Fruit fly (Drosophila melanogaster) whole organism, embryonic: ENCODE measurements around the gene CG14142.
A peak's percentile ranks its signal among the peaks of the same experiment; 100 is the strongest.

Source experiments
- ATbp ChIP-seq: fragments of 200-800 bp; sonication (Bioruptor generic); optimal IDR thresholded peaks from 2 replicates; lab custom pipeline; 2017; ENCODE audit warnings: missing biosample characterization, mild to moderate bottlenecking, missing genetic modification characterization, missing genetic modification reagents
- Antp ChIP-seq: fragments of 200-800 bp; sonication (Bioruptor generic); optimal IDR thresholded peaks from 3 replicates; lab custom pipeline; 2016; ENCODE audit warnings: missing biosample characterization, missing genetic modification characterization
- BEAF-32 ChIP-seq: fragments of 200-800 bp; sonication (Bioruptor generic); optimal IDR thresholded peaks from 3 replicates; lab custom pipeline; 2017; ENCODE audit warnings: missing biosample characterization, missing genetic modification characterization, mild to moderate bottlenecking, moderate library complexity, missing genetic modification reagents
- Blimp-1 ChIP-seq: fragments of 200-800 bp; sonication (Bioruptor generic); optimal IDR thresholded peaks from 3 replicates; lab custom pipeline; 2018; ENCODE audit warnings: missing biosample characterization, missing genetic modification characterization, mild to moderate bottlenecking, moderate library complexity, missing genetic modification reagents
- CG10366 ChIP-seq: fragments of 200-800 bp; sonication (Bioruptor generic); IDR thresholded peaks from 2 replicates; pipeline ENCODE4 v1.3.6; 2022; ENCODE audit warnings: missing biosample characterization, missing genetic modification characterization
- CG11504 ChIP-seq: fragments of 200-800 bp; sonication (Bioruptor generic); optimal IDR thresholded peaks from 3 replicates; lab custom pipeline; 2019; ENCODE audit warnings: missing biosample characterization, mild to moderate bottlenecking, missing genetic modification characterization, moderate library complexity
- CG12391 ChIP-seq: fragments of 200-800 bp; sonication (Bioruptor generic); optimal IDR thresholded peaks from 3 replicates; lab custom pipeline; 2018; ENCODE audit warnings: missing biosample characterization, mild to moderate bottlenecking, missing genetic modification characterization, moderate library complexity
- CG13624 ChIP-seq: fragments of 200-800 bp; sonication (Bioruptor generic); optimal IDR thresholded peaks from 2 replicates; lab custom pipeline; 2016; ENCODE audit warnings: missing biosample characterization, missing genetic modification characterization
- CG13894 ChIP-seq: fragments of 200-800 bp; sonication (Bioruptor generic); optimal IDR thresholded peaks from 3 replicates; lab custom pipeline; 2018; ENCODE audit warnings: missing biosample characterization, mild to moderate bottlenecking, missing genetic modification characterization, moderate library complexity
- CG15073 ChIP-seq: fragments of 200-800 bp; sonication (Bioruptor generic); optimal IDR thresholded peaks from 2 replicates; lab custom pipeline; 2016; ENCODE audit warnings: missing biosample characterization, missing genetic modification characterization
- CG18262 ChIP-seq: fragments of 200-800 bp; optimal IDR thresholded peaks from 3 replicates; lab custom pipeline; 2019; ENCODE audit warnings: missing biosample characterization, mild to moderate bottlenecking, missing genetic modification characterization, moderate library complexity
- CG2120 ChIP-seq: fragments of 200-800 bp; sonication (Bioruptor generic); optimal IDR thresholded peaks from 3 replicates; lab custom pipeline; 2016; ENCODE audit warnings: missing biosample characterization, missing genetic modification characterization
- CG2202 ChIP-seq: fragments of 200-800 bp; sonication (Bioruptor generic); optimal IDR thresholded peaks from 2 replicates; lab custom pipeline; 2018; ENCODE audit warnings: missing biosample characterization, mild to moderate bottlenecking, missing genetic modification characterization
- CG32767 ChIP-seq: fragments of 200-800 bp; sonication (Bioruptor generic); IDR thresholded peaks from 2 replicates; pipeline ENCODE4 v1.3.6; 2022; ENCODE audit warnings: missing biosample characterization, missing genetic modification characterization
- CG42726 ChIP-seq: fragments of 200-800 bp; sonication (Bioruptor generic); IDR thresholded peaks from 2 replicates; pipeline ENCODE4 v1.3.6; 2022; ENCODE audit warnings: missing biosample characterization, missing genetic modification characterization; ENCODE audit not compliant: partially characterized antibody
- CG6683 ChIP-seq: fragments of 200-800 bp; sonication (Bioruptor generic); optimal IDR thresholded peaks from 2 replicates; lab custom pipeline; 2017; ENCODE audit warnings: missing biosample characterization, mild to moderate bottlenecking, missing genetic modification characterization, missing genetic modification reagents
- CG7357 ChIP-seq: fragments of 200-800 bp; sonication (Bioruptor generic); IDR thresholded peaks from 3 replicates; pipeline ENCODE4 v1.3.6; 2022; ENCODE audit warnings: missing biosample characterization, missing genetic modification characterization
- CG8281 ChIP-seq: fragments of 200-800 bp; sonication (Bioruptor generic); optimal IDR thresholded peaks from 2 replicates; lab custom pipeline; 2018; ENCODE audit warnings: missing biosample characterization, mild to moderate bottlenecking, missing genetic modification characterization, moderate library complexity
- Camta ChIP-seq: fragments of 200-800 bp; sonication (Bioruptor generic); optimal IDR thresholded peaks from 2 replicates; lab custom pipeline; 2016; ENCODE audit warnings: missing biosample characterization, missing genetic modification characterization
- Dfd ChIP-seq, 2 experiments: fragments of >200 bp; optimal IDR thresholded peaks; 2 replicates each; lab custom pipeline; 2017; ENCODE audit warnings: missing biosample characterization in 2 of 2, missing genetic modification characterization in 2 of 2
- Doc3 ChIP-seq: fragments of 200-800 bp; sonication (Bioruptor generic); IDR thresholded peaks from 3 replicates; pipeline ENCODE4 v1.3.6; 2022; ENCODE audit warnings: missing biosample characterization, missing genetic modification characterization; ENCODE audit not compliant: partially characterized antibody
- Elba2 ChIP-seq: fragments of 200-800 bp; sonication (Bioruptor generic); optimal IDR thresholded peaks from 3 replicates; lab custom pipeline; 2016; ENCODE audit warnings: missing biosample characterization, missing genetic modification characterization
- H2.0 ChIP-seq: fragments of 200-800 bp; sonication (Bioruptor generic); IDR thresholded peaks from 2 replicates; pipeline ENCODE4 v1.3.6; 2022; ENCODE audit warnings: missing biosample characterization, missing genetic modification characterization
- HLH3B ChIP-seq: fragments of 200-800 bp; sonication (Bioruptor generic); IDR thresholded peaks from 2 replicates; pipeline ENCODE4 v1.3.6; 2022; ENCODE audit warnings: missing biosample characterization, missing genetic modification characterization
- HLH54F ChIP-seq: fragments of 200-800 bp; sonication (Bioruptor generic); optimal IDR thresholded peaks from 3 replicates; lab custom pipeline; 2016; ENCODE audit warnings: missing biosample characterization, missing genetic modification characterization
- Hsf ChIP-seq: fragments of 200-800 bp; sonication (Bioruptor generic); optimal IDR thresholded peaks from 3 replicates; lab custom pipeline; 2016; ENCODE audit warnings: missing biosample characterization, missing genetic modification characterization
- Lim3 ChIP-seq: fragments of 200-800 bp; sonication (Bioruptor generic); IDR thresholded peaks from 2 replicates; pipeline ENCODE4 v1.3.6; 2022; ENCODE audit warnings: missing biosample characterization, missing genetic modification characterization
- Med ChIP-seq: fragments of 200-800 bp; sonication (Bioruptor generic); peaks from one replicate; lab custom pipeline; 2016; ENCODE audit warnings: missing biosample characterization, missing genetic modification characterization, mild to moderate bottlenecking, inconsistent platforms, moderate library complexity
- NK7.1 ChIP-seq: fragments of 200-800 bp; sonication (Bioruptor generic); optimal IDR thresholded peaks from 3 replicates; lab custom pipeline; 2016; ENCODE audit warnings: missing biosample characterization, missing genetic modification characterization
- Rfx ChIP-seq: fragments of 200-800 bp; sonication (Bioruptor generic); IDR thresholded peaks from 2 replicates; pipeline ENCODE4 v1.3.6; 2022; ENCODE audit warnings: missing biosample characterization, missing genetic modification characterization
- Side ChIP-seq: fragments of 200-800 bp; sonication (Bioruptor generic); optimal IDR thresholded peaks from 2 replicates; lab custom pipeline; 2016; ENCODE audit warnings: missing biosample characterization, missing genetic modification characterization
- Sox100B ChIP-seq: fragments of 200-800 bp; sonication (Bioruptor generic); optimal IDR thresholded peaks from 3 replicates; lab custom pipeline; 2018; ENCODE audit warnings: missing biosample characterization, mild to moderate bottlenecking, missing genetic modification characterization
- Xbp1 ChIP-seq: fragments of 200-800 bp; sonication (Bioruptor generic); optimal IDR thresholded peaks from 3 replicates; lab custom pipeline; 2016; ENCODE audit warnings: missing biosample characterization, mild to moderate bottlenecking, missing genetic modification characterization
- ara ChIP-seq: fragments of 200-800 bp; sonication (Bioruptor generic); IDR thresholded peaks from 2 replicates; pipeline ENCODE4 v1.3.6; 2022; ENCODE audit warnings: missing biosample characterization, missing genetic modification characterization
- croc ChIP-seq: fragments of 200-800 bp; sonication (Bioruptor generic); conservative IDR thresholded peaks from 3 replicates; pipeline ENCODE4 v1.3.6; 2022; ENCODE audit warnings: missing biosample characterization, missing genetic modification characterization
- cwo ChIP-seq: fragments of 200-800 bp; sonication (Bioruptor generic); optimal IDR thresholded peaks from 3 replicates; lab custom pipeline; 2017; ENCODE audit warnings: missing biosample characterization, missing genetic modification characterization, mild to moderate bottlenecking, moderate library complexity, missing genetic modification reagents
- dan ChIP-seq: fragments of 200-800 bp; sonication (Bioruptor generic); IDR thresholded peaks from 2 replicates; pipeline ENCODE4 v1.3.6; 2022; ENCODE audit warnings: missing biosample characterization, missing genetic modification characterization
- fd64A ChIP-seq: fragments of 200-800 bp; sonication (Bioruptor generic); optimal IDR thresholded peaks from 3 replicates; lab custom pipeline; 2018; ENCODE audit warnings: missing biosample characterization, mild to moderate bottlenecking, missing genetic modification characterization
- ftz-f1 ChIP-seq: fragments of 200-800 bp; sonication (Bioruptor generic); optimal IDR thresholded peaks from 2 replicates; lab custom pipeline; 2016; ENCODE audit warnings: missing biosample characterization, missing genetic modification characterization
- her ChIP-seq: fragments of 200-800 bp; sonication (Bioruptor generic); optimal IDR thresholded peaks from 2 replicates; lab custom pipeline; 2016; ENCODE audit warnings: missing biosample characterization, missing genetic modification characterization
- jumu ChIP-seq: fragments of 200-800 bp; sonication (Bioruptor generic); optimal IDR thresholded peaks from 3 replicates; lab custom pipeline; 2016; ENCODE audit warnings: missing biosample characterization, missing genetic modification characterization
- kay ChIP-seq: fragments of 200-800 bp; sonication (Bioruptor generic); optimal IDR thresholded peaks from 2 replicates; lab custom pipeline; 2016; ENCODE audit warnings: missing biosample characterization, missing genetic modification characterization
- mirr ChIP-seq: fragments of 200-800 bp; sonication (Bioruptor generic); optimal IDR thresholded peaks from 3 replicates; lab custom pipeline; 2018; ENCODE audit warnings: missing biosample characterization, mild to moderate bottlenecking, missing genetic modification characterization
- nmo ChIP-seq: fragments of 200-800 bp; sonication (Bioruptor generic); optimal IDR thresholded peaks from 2 replicates; lab custom pipeline; 2018; ENCODE audit warnings: missing biosample characterization, mild to moderate bottlenecking, missing genetic modification characterization, moderate library complexity
- odd ChIP-seq: fragments of 200-800 bp; sonication (Bioruptor generic); optimal IDR thresholded peaks from 2 replicates; lab custom pipeline; 2017; ENCODE audit warnings: missing biosample characterization, mild to moderate bottlenecking, missing genetic modification characterization
- org-1 ChIP-seq: fragments of 200-800 bp; sonication (Bioruptor generic); optimal IDR thresholded peaks from 2 replicates; lab custom pipeline; 2017; ENCODE audit warnings: missing biosample characterization, missing genetic modification characterization
- pfk ChIP-seq: fragments of 200-800 bp; sonication (Bioruptor generic); optimal IDR thresholded peaks from 2 replicates; lab custom pipeline; 2018; ENCODE audit warnings: missing biosample characterization, mild to moderate bottlenecking, missing genetic modification characterization, moderate library complexity
- prd ChIP-seq, 3 experiments: fragments of >200 bp in 2 of 3; fragments of 200-800 bp in 1 of 3; sonication (Bioruptor generic) in 1 of 3; optimal IDR thresholded peaks in 2 of 3; IDR thresholded peaks in 1 of 3; 2 replicates in 2 of 3; 3 replicates in 1 of 3; pipeline versions ENCODE4 v1.3.6 to Lab custom; 2017 to 2022; ENCODE audit warnings: missing biosample characterization in 1 of 3, missing genetic modification characterization in 1 of 3
- tap ChIP-seq: fragments of 200-800 bp; optimal IDR thresholded peaks from 3 replicates; lab custom pipeline; 2019; ENCODE audit warnings: missing biosample characterization, mild to moderate bottlenecking, missing genetic modification characterization, moderate library complexity
- wdn ChIP-seq: fragments of 200-800 bp; sonication (Bioruptor generic); IDR thresholded peaks from 2 replicates; pipeline ENCODE4 v1.3.6; 2022; ENCODE audit warnings: missing biosample characterization, missing genetic modification characterization
- zen ChIP-seq: fragments of 200-800 bp; sonication (Bioruptor generic); optimal IDR thresholded peaks from 3 replicates; lab custom pipeline; 2018; ENCODE audit warnings: missing biosample characterization, mild to moderate bottlenecking, missing genetic modification characterization, moderate library complexity

Gene CG14142

DNA sequence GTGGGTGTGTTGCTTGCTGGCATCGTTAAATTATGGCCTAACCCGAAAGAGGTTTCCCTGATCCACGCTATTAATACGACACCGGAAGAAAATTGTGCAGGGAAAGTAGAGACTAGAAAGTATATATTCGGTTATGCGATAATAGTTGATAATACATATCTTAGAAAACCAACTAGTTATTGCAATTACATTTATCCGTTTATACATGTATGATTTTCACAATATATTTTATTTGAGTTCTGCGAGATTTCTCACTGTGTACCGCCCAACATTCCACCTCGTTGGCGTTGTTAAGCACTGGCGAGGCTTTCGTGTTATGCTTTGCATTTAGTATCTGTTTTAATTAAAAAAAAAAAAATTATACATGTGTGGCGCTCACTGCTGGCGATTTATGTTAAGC, 17.9 kb upstream of the CG14142 start (continued):
- no peak for TF ChIP-seq CG6683 (GFP tag; lab: Kevin White, UChicago)
- no peak for TF ChIP-seq CG18262 (tag; lab: Kevin White, UChicago)
- TF ChIP-seq CG42726 (GFP tag; lab: Robert Waterston, UW): no peak
- TF ChIP-seq CG12391: peak; percentile 15
- TF ChIP-seq cwo (GFP tag; lab: Kevin White, UChicago): no peak
- peak; percentile 39 for TF ChIP-seq Rfx
- no peak for TF ChIP-seq zen (tag; lab: Kevin White, UChicago)
- no peak for TF ChIP-seq her (GFP tag; lab: Kevin White, UChicago)
- TF ChIP-seq Antp (GFP tag; lab: Kevin White, UChicago): no peak
- TF ChIP-seq CG2202 (tag; lab: Kevin White, UChicago): no peak
- TF ChIP-seq HLH54F (GFP tag; lab: Kevin White, UChicago): no peak
- TF ChIP-seq CG13624 (GFP tag; lab: Kevin White, UChicago): no peak
- TF ChIP-seq org-1: no peak
- no peak for TF ChIP-seq CG15073 (GFP tag; lab: Kevin White, UChicago)
- TF ChIP-seq odd (GFP tag; lab: Kevin White, UChicago): no peak
- no peak for TF ChIP-seq Side
- TF ChIP-seq prd (optimal IDR thresholded peaks at IDR 0.05; lab: Kevin White, UChicago): no peak
- peak; percentile 29; the same call in 1 of the 3 replicates for TF ChIP-seq prd (GFP tag; IDR thresholded peaks at IDR 0.05; lab: Robert Waterston, UW)
- no peak for TF ChIP-seq tap
- TF ChIP-seq Med (GFP tag; lab: Kevin White, UChicago): peak; percentile 72
- TF ChIP-seq Dfd (GFP tag; optimal IDR thresholded peaks at IDR 0.05; lab: Kevin White, UChicago): no peak
- TF ChIP-seq pfk (GFP tag; lab: Kevin White, UChicago): no peak
- no peak for TF ChIP-seq H2.0 (GFP tag; lab: Robert Waterston, UW)
- no peak; the same call in 1 of the 2 replicates for TF ChIP-seq CG10366
- TF ChIP-seq CG32767 (GFP tag; lab: Robert Waterston, UW): no peak; the same call in 1 of the 2 replicates
- TF ChIP-seq Camta (GFP tag; lab: Kevin White, UChicago): no peak
- TF ChIP-seq HLH3B (GFP tag; lab: Robert Waterston, UW): 0 out of 2 replicates have a peak, but pooled peaks have one; percentile 17
- no peak for TF ChIP-seq fd64A (GFP tag; lab: Kevin White, UChicago)
- TF ChIP-seq Lim3: no peak
- TF ChIP-seq ATbp (GFP tag; lab: Kevin White, UChicago): no peak
- no peak for TF ChIP-seq croc
- no peak for TF ChIP-seq jumu (GFP tag; lab: Kevin White, UChicago)
- peak; percentile 24 for TF ChIP-seq Xbp1 (GFP tag; lab: Kevin White, UChicago)
- TF ChIP-seq Doc3: no peak
- no peak for TF ChIP-seq Sox100B (GFP tag; lab: Kevin White, UChicago)
- no peak for TF ChIP-seq kay
- TF ChIP-seq CG11504 (tag; lab: Kevin White, UChicago): no peak
- TF ChIP-seq CG13894: no peak
- no peak for TF ChIP-seq Elba2
- TF ChIP-seq mirr (GFP tag; lab: Kevin White, UChicago): no peak
- TF ChIP-seq CG8281: no peak
- TF ChIP-seq nmo (GFP tag; lab: Kevin White, UChicago): no peak
- no peak for TF ChIP-seq Hsf (GFP tag; lab: Kevin White, UChicago)
- no peak for TF ChIP-seq ftz-f1 (GFP tag; lab: Kevin White, UChicago)
- TF ChIP-seq dan: no peak
- no peak for TF ChIP-seq Blimp-1 (GFP tag; lab: Kevin White, UChicago)
- TF ChIP-seq ara (GFP tag; lab: Robert Waterston, UW): 0 out of 2 replicates have a peak, but pooled peaks have one; percentile 14
- TF ChIP-seq NK7.1 (GFP tag; lab: Kevin White, UChicago): no peak
- TF ChIP-seq wdn: no peak
- no peak for TF ChIP-seq BEAF-32 (GFP tag; lab: Kevin White, UChicago)
- 0 out of 3 replicates have a peak, but pooled peaks have one; percentile 6 for TF ChIP-seq CG7357
- no peak for TF ChIP-seq CG2120 (GFP tag; lab: Kevin White, UChicago)
